Fruit fly (Drosophila melanogaster) whole organism, embryonic: Measurements from ENCODE around the gene Awh.

Source experiments
- Bteb2 ChIP-seq: fragments of 200-800 bp; sonication (Bioruptor generic); optimal IDR thresholded peaks from 2 replicates; lab custom pipeline; 2016; ENCODE audit warnings: missing biosample characterization, missing genetic modification characterization
- CG10147 ChIP-seq: fragments of 200-800 bp; sonication (Bioruptor generic); optimal IDR thresholded peaks from 2 replicates; lab custom pipeline; 2019; ENCODE audit warnings: missing biosample characterization, mild to moderate bottlenecking, missing genetic modification characterization, moderate library complexity
- CG10366 ChIP-seq: fragments of 200-800 bp; sonication (Bioruptor generic); IDR thresholded peaks from 2 replicates; pipeline ENCODE4 v1.3.6; 2022; ENCODE audit warnings: missing biosample characterization, missing genetic modification characterization
- CG11093 ChIP-seq: fragments of 200-800 bp; sonication (Bioruptor generic); IDR thresholded peaks from 3 replicates; pipeline ENCODE4 v1.3.6; 2022; ENCODE audit warnings: missing biosample characterization, missing genetic modification characterization
- CG11723 ChIP-seq: fragments of 200-800 bp; sonication (Bioruptor generic); optimal IDR thresholded peaks from 2 replicates; lab custom pipeline; 2017; ENCODE audit warnings: missing biosample characterization, mild to moderate bottlenecking, missing genetic modification characterization
- CG12104 ChIP-seq: fragments of 200-800 bp; sonication (Bioruptor generic); optimal IDR thresholded peaks from 3 replicates; lab custom pipeline; 2016; ENCODE audit warnings: missing biosample characterization, missing genetic modification characterization
- CG12769 ChIP-seq: fragments of 200-800 bp; sonication (Bioruptor generic); optimal IDR thresholded peaks from 2 replicates; lab custom pipeline; 2019; ENCODE audit warnings: missing biosample characterization, mild to moderate bottlenecking, missing genetic modification characterization, moderate library complexity
- CG12942 ChIP-seq: fragments of 200-800 bp; sonication (Bioruptor generic); optimal IDR thresholded peaks from 3 replicates; lab custom pipeline; 2016; ENCODE audit warnings: missing biosample characterization, missing genetic modification characterization
- CG13424 ChIP-seq: fragments of 200-800 bp; sonication (Bioruptor generic); optimal IDR thresholded peaks from 2 replicates; lab custom pipeline; 2019; ENCODE audit warnings: missing biosample characterization, mild to moderate bottlenecking, missing genetic modification characterization, moderate library complexity
- CG1602 ChIP-seq: fragments of 200-800 bp; sonication (Bioruptor generic); optimal IDR thresholded peaks from 3 replicates; lab custom pipeline; 2016; ENCODE audit warnings: missing biosample characterization, missing genetic modification characterization
- CG16813 ChIP-seq: fragments of 200-800 bp; sonication (Bioruptor generic); IDR thresholded peaks from 3 replicates; pipeline ENCODE4 v1.3.6; 2022; ENCODE audit warnings: missing biosample characterization, missing genetic modification characterization; ENCODE audit not compliant: partially characterized antibody
- CG18476 ChIP-seq: fragments of 200-800 bp; sonication (Bioruptor generic); optimal IDR thresholded peaks from 2 replicates; lab custom pipeline; 2016; ENCODE audit warnings: missing biosample characterization, mild to moderate bottlenecking, missing genetic modification characterization
- CG30020 ChIP-seq: fragments of 200-800 bp; optimal IDR thresholded peaks from 2 replicates; lab custom pipeline; 2019; ENCODE audit warnings: missing biosample characterization, mild to moderate bottlenecking, missing genetic modification characterization, moderate library complexity
- CG3163 ChIP-seq: fragments of 200-800 bp; sonication (Bioruptor generic); optimal IDR thresholded peaks from 3 replicates; lab custom pipeline; 2016; ENCODE audit warnings: missing biosample characterization, missing genetic modification characterization
- CG32532 ChIP-seq: fragments of 200-800 bp; sonication (Bioruptor generic); IDR thresholded peaks from 2 replicates; pipeline ENCODE4 v1.3.6; 2022; ENCODE audit warnings: missing biosample characterization, missing genetic modification characterization
- CG33213 ChIP-seq: fragments of 200-800 bp; sonication (Bioruptor generic); optimal IDR thresholded peaks from 3 replicates; lab custom pipeline; 2016; ENCODE audit warnings: missing biosample characterization, missing genetic modification characterization
- CG3726 ChIP-seq: fragments of 200-800 bp; sonication (Bioruptor generic); IDR thresholded peaks from 3 replicates; pipeline ENCODE4, ENCODE4 v1.3.6; 2022; ENCODE audit warnings: missing biosample characterization, missing genetic modification characterization
- CG4282 ChIP-seq: fragments of 200-800 bp; sonication (Bioruptor generic); optimal IDR thresholded peaks from 2 replicates; lab custom pipeline; 2016; ENCODE audit warnings: missing biosample characterization, missing genetic modification characterization
- CG6175 ChIP-seq: fragments of 200-800 bp; sonication (Bioruptor generic); IDR thresholded peaks from 3 replicates; pipeline ENCODE4 v1.3.6; 2022; ENCODE audit warnings: missing biosample characterization, missing genetic modification characterization
- CG8478 ChIP-seq: fragments of >200 bp; optimal IDR thresholded peaks from 2 replicates; lab custom pipeline; 2018
- CG9437 ChIP-seq: fragments of 200-800 bp; sonication (Bioruptor generic); optimal IDR thresholded peaks from 2 replicates; lab custom pipeline; 2018; ENCODE audit warnings: missing biosample characterization, mild to moderate bottlenecking, missing genetic modification characterization
- D ChIP-seq, 2 experiments: fragments of 200-800 bp in 1 of 2; fragments of >200 bp in 1 of 2; sonication (Bioruptor generic) in 1 of 2; optimal IDR thresholded peaks; 2 replicates in 1 of 2; 3 replicates in 1 of 2; lab custom pipeline; 2017; ENCODE audit warnings: mild to moderate bottlenecking in 1 of 2, missing biosample characterization in 1 of 2, missing genetic modification characterization in 1 of 2, missing genetic modification reagents in 1 of 2
- Drgx ChIP-seq: fragments of 200-800 bp; sonication (Bioruptor generic); IDR thresholded peaks from 2 replicates; pipeline ENCODE4 v1.3.6; 2022; ENCODE audit warnings: missing biosample characterization, missing genetic modification characterization
- E2f1 ChIP-seq: fragments of 200-800 bp; sonication (Bioruptor generic); IDR thresholded peaks from 2 replicates; pipeline ENCODE4 v1.3.6; 2022; ENCODE audit warnings: missing biosample characterization, missing genetic modification characterization
- ERR ChIP-seq: fragments of 200-800 bp; sonication (Bioruptor generic); optimal IDR thresholded peaks from 2 replicates; lab custom pipeline; 2016; ENCODE audit warnings: missing biosample characterization, missing genetic modification characterization
- HmgZ ChIP-seq: fragments of 200-800 bp; sonication (Bioruptor generic); optimal IDR thresholded peaks from 2 replicates; lab custom pipeline; 2018; ENCODE audit warnings: missing biosample characterization, mild to moderate bottlenecking, missing genetic modification characterization
- Hr51 ChIP-seq, 2 experiments: fragments of 200-800 bp; sonication (Bioruptor generic); optimal IDR thresholded peaks; 2 replicates in 1 of 2; 3 replicates in 1 of 2; lab custom pipeline; 2016 to 2018; ENCODE audit warnings: missing biosample characterization in 2 of 2, missing genetic modification characterization in 2 of 2, mild to moderate bottlenecking in 1 of 2, moderate library complexity in 1 of 2
- Lpt ChIP-seq: fragments of >200 bp; optimal IDR thresholded peaks from 2 replicates; lab custom pipeline; 2018; ENCODE audit warnings: missing biosample characterization, missing genetic modification characterization
- Mrtf ChIP-seq: fragments of 200-800 bp; sonication (Bioruptor generic); IDR thresholded peaks from 3 replicates; pipeline ENCODE4 v1.3.6; 2022; ENCODE audit warnings: missing biosample characterization, missing genetic modification characterization
- Trl ChIP-seq, 3 experiments: fragments of >200 bp in 2 of 3; fragments of 200-800 bp in 1 of 3; sonication (Bioruptor generic) in 1 of 3; optimal IDR thresholded peaks; 2 replicates in 1 of 3; 3 replicates in 2 of 3; lab custom pipeline; 2016 to 2017; ENCODE audit warnings: missing biosample characterization in 1 of 3, missing genetic modification characterization in 1 of 3
- ab ChIP-seq: fragments of 200-800 bp; sonication (Bioruptor generic); optimal IDR thresholded peaks from 2 replicates; lab custom pipeline; 2016; ENCODE audit warnings: missing biosample characterization, missing genetic modification characterization
- abd-A ChIP-seq: fragments of 200-800 bp; sonication (Bioruptor generic); optimal IDR thresholded peaks from 3 replicates; lab custom pipeline; 2019; ENCODE audit warnings: missing biosample characterization, mild to moderate bottlenecking, missing genetic modification characterization, moderate library complexity
- az2 ChIP-seq: fragments of 200-800 bp; sonication (Bioruptor generic); optimal IDR thresholded peaks from 3 replicates; lab custom pipeline; 2016; ENCODE audit warnings: missing biosample characterization, missing genetic modification characterization
- bcd ChIP-seq: fragments of 200-800 bp; sonication (Bioruptor generic); optimal IDR thresholded peaks from 2 replicates; lab custom pipeline; 2017; ENCODE audit warnings: missing biosample characterization, mild to moderate bottlenecking, missing genetic modification characterization
- btn ChIP-seq: fragments of 200-800 bp; sonication (Bioruptor generic); optimal IDR thresholded peaks from 2 replicates; lab custom pipeline; 2016; ENCODE audit warnings: missing biosample characterization, missing genetic modification characterization
- dan ChIP-seq: fragments of 200-800 bp; sonication (Bioruptor generic); IDR thresholded peaks from 2 replicates; pipeline ENCODE4 v1.3.6; 2022; ENCODE audit warnings: missing biosample characterization, missing genetic modification characterization
- dati ChIP-seq: fragments of 200-800 bp; sonication (Bioruptor generic); IDR thresholded peaks from 2 replicates; pipeline ENCODE4 v1.3.6; 2022; ENCODE audit warnings: missing biosample characterization, missing genetic modification characterization
- emc ChIP-seq: fragments of 200-800 bp; sonication (Bioruptor generic); optimal IDR thresholded peaks from 2 replicates; lab custom pipeline; 2016; ENCODE audit warnings: missing biosample characterization, missing genetic modification characterization
- esg ChIP-seq: fragments of 200-800 bp; sonication (Bioruptor generic); conservative IDR thresholded peaks from 2 replicates; pipeline ENCODE4 v1.3.6; 2022; ENCODE audit warnings: missing biosample characterization, missing genetic modification characterization
- exex ChIP-seq: fragments of 200-800 bp; sonication (Bioruptor generic); optimal IDR thresholded peaks from 4 replicates; lab custom pipeline; 2018; ENCODE audit warnings: missing biosample characterization, mild to moderate bottlenecking, missing genetic modification characterization, moderate library complexity
- fd3F ChIP-seq: fragments of 200-800 bp; sonication (Bioruptor generic); optimal IDR thresholded peaks from 2 replicates; lab custom pipeline; 2018; ENCODE audit warnings: missing biosample characterization, mild to moderate bottlenecking, missing genetic modification characterization, moderate library complexity
- hbn ChIP-seq: fragments of 200-800 bp; sonication (Bioruptor generic); IDR thresholded peaks from 2 replicates; pipeline ENCODE4 v1.3.6; 2022; ENCODE audit warnings: missing biosample characterization, missing genetic modification characterization; ENCODE audit not compliant: partially characterized antibody
- mirr ChIP-seq: fragments of 200-800 bp; sonication (Bioruptor generic); optimal IDR thresholded peaks from 3 replicates; lab custom pipeline; 2018; ENCODE audit warnings: missing biosample characterization, mild to moderate bottlenecking, missing genetic modification characterization
- p53 ChIP-seq: fragments of 200-800 bp; sonication (Bioruptor generic); optimal IDR thresholded peaks from 2 replicates; lab custom pipeline; 2016; ENCODE audit warnings: missing biosample characterization, missing genetic modification characterization
- pita ChIP-seq: fragments of 200-800 bp; sonication (Bioruptor generic); optimal IDR thresholded peaks from 2 replicates; lab custom pipeline; 2017; ENCODE audit warnings: missing biosample characterization, mild to moderate bottlenecking, missing genetic modification characterization
- pros ChIP-seq: fragments of 200-800 bp; sonication (Bioruptor generic); optimal IDR thresholded peaks from 3 replicates; lab custom pipeline; 2019; ENCODE audit warnings: missing biosample characterization, mild to moderate bottlenecking, missing genetic modification characterization, moderate library complexity
- tgo ChIP-seq: fragments of 200-800 bp; sonication (Bioruptor generic); IDR thresholded peaks from 3 replicates; pipeline ENCODE4 v1.3.6; 2022; ENCODE audit warnings: missing biosample characterization, missing genetic modification characterization
- tll ChIP-seq, 2 experiments: fragments of 200-800 bp in 1 of 2; fragments of >200 bp in 1 of 2; sonication (Bioruptor generic) in 1 of 2; optimal IDR thresholded peaks; 2 replicates each; lab custom pipeline; 2017 to 2019; ENCODE audit warnings: missing biosample characterization in 2 of 2, missing genetic modification characterization in 2 of 2, mild to moderate bottlenecking in 1 of 2, moderate library complexity in 1 of 2
- vnd ChIP-seq: fragments of 200-800 bp; sonication (Bioruptor generic); IDR thresholded peaks from 3 replicates; pipeline ENCODE4 v1.3.6; 2022; ENCODE audit warnings: missing biosample characterization, missing genetic modification characterization; ENCODE audit not compliant: partially characterized antibody
- yki ChIP-seq: fragments of >200 bp; optimal IDR thresholded peaks from 3 replicates; lab custom pipeline; 2018

Awh gene

dm6 chr3L:3902491-3903198 lies 56.6 kb downstream of the Awh start, which contains the start of gene Ubi-p63E (continued):
- TF ChIP-seq ERR (GFP tag; lab: Kevin White, UChicago) (no peak), hbn (GFP tag; lab: Robert Waterston, UW) (no peak), CG16813 (GFP tag; lab: Robert Waterston, UW) (no peak), tgo (no peak), CG10366 (GFP tag; lab: Robert Waterston, UW) (no peak), CG10147 (peak; percentile 2), CG12769 (tag; lab: Kevin White, UChicago) (peak; percentile 35), esg (GFP tag; lab: Robert Waterston, UW) (no peak), E2f1 (no peak), CG30020 (tag; lab: Kevin White, UChicago) (no peak), CG3726 (no peak), az2 (GFP tag; lab: Kevin White, UChicago) (peak; percentile 65), yki (no peak), CG11093 (GFP tag; lab: Robert Waterston, UW) (0 out of 3 replicates have a peak, but pooled peaks have one; percentile 24), CG12104 (peak; percentile 70), fd3F (GFP tag; lab: Kevin White, UChicago) (peak; percentile 24), CG32532 (GFP tag; lab: Robert Waterston, UW) (no peak), CG18476 (GFP tag; lab: Kevin White, UChicago) (peak; percentile 50), CG9437 (GFP tag; lab: Kevin White, UChicago) (peak; percentile 63), ab (GFP tag; lab: Kevin White, UChicago) (peak; percentile 13), p53 (GFP tag; lab: Kevin White, UChicago) (no peak), HmgZ (tag; lab: Kevin White, UChicago) (peak; percentile 60), abd-A (tag; lab: Kevin White, UChicago) (peak; percentile 85), emc (peak; percentile 28), CG8478 (lab: Kevin White, UChicago) (no peak), Drgx (no peak), bcd (GFP tag; lab: Kevin White, UChicago) (peak; percentile 62), tll (GFP tag; optimal IDR thresholded peaks at IDR 0.05; lab: Kevin White, UChicago) (no peak), CG4282 (GFP tag; lab: Kevin White, UChicago) (peak; percentile 42), dati (GFP tag; lab: Robert Waterston, UW) (no peak), CG33213 (GFP tag; lab: Kevin White, UChicago) (peak; percentile 52), exex (tag; lab: Kevin White, UChicago) (peak; percentile 90), CG11723 (GFP tag; lab: Kevin White, UChicago) (peak; percentile 31), CG6175 (GFP tag; lab: Robert Waterston, UW) (no peak), pros (GFP tag; lab: Kevin White, UChicago) (no peak), D (optimal IDR thresholded peaks at IDR 0.05; lab: Kevin White, UChicago) (no peak), D (GFP tag; optimal IDR thresholded peaks at IDR 0.05; lab: Kevin White, UChicago) (peak; percentile 57), btn (GFP tag; lab: Kevin White, UChicago) (no peak), Hr51 (GFP tag; optimal IDR thresholded peaks at IDR 0.05; lab: Kevin White, UChicago) (peak; percentile 19 to 66), CG12942 (GFP tag; lab: Kevin White, UChicago) (peak; percentile 72), Trl (optimal IDR thresholded peaks at IDR 0.05; lab: Kevin White, UChicago) (no peak), Trl (GFP tag; optimal IDR thresholded peaks at IDR 0.05; lab: Kevin White, UChicago) (peak; percentile 71), dan (no peak), CG3163 (GFP tag; lab: Kevin White, UChicago) (peak; percentile 40), CG1602 (GFP tag; lab: Kevin White, UChicago) (peak; percentile 47), Mrtf (GFP tag; lab: Robert Waterston, UW) (no peak), vnd (GFP tag; lab: Robert Waterston, UW) (no peak), mirr (GFP tag; lab: Kevin White, UChicago) (peak; percentile 44), Bteb2 (peak; percentile 45), CG13424 (tag; lab: Kevin White, UChicago) (peak; percentile 70), Lpt (GFP tag; lab: Kevin White, UChicago) (no peak), pita (GFP tag; lab: Kevin White, UChicago) (no peak)
